Fruit fly (Drosophila melanogaster): ENCODE data around the gene Ndc80.

The Ndc80 gene

dm6 chrX:13643961-13644360, 32.1 kb upstream of the Ndc80 start (continued):
- TF ChIP-seq Lpt (GFP tag; optimal IDR thresholded peaks at IDR 0.05) (no peak), gce (GFP tag; IDR thresholded peaks at IDR 0.05) (0 out of 3 replicates have a peak, but pooled peaks have one; percentile 23), CG16779 (GFP tag; IDR thresholded peaks at IDR 0.05) (0 out of 2 replicates have a peak, but pooled peaks have one; percentile 16), Aef1 (GFP tag; IDR thresholded peaks at IDR 0.05) (peak; percentile 70; the same call in 2 of the 3 replicates), sim (GFP tag; IDR thresholded peaks at IDR 0.05) (peak; percentile 61; the same call in 1 of the 2 replicates), Xrp1 (GFP tag; IDR thresholded peaks at IDR 0.05) (peak; percentile 74), Stat92E (GFP tag; optimal IDR thresholded peaks at IDR 0.05) (no peak), otp (GFP tag; IDR thresholded peaks at IDR 0.05) (peak; percentile 58; the same call in 1 of the 3 replicates), CG16863 (GFP tag; optimal IDR thresholded peaks at IDR 0.05) (peak; percentile 43), CG15479 (GFP tag; optimal IDR thresholded peaks at IDR 0.05) (no peak), Hmx (GFP tag; optimal IDR thresholded peaks at IDR 0.05) (no peak), sna (GFP tag; IDR thresholded peaks at IDR 0.05; ENCODE audit: partially characterized antibody) (no peak), zf30C (GFP tag; optimal IDR thresholded peaks at IDR 0.05) (no peak), GATAe (GFP tag; conservative IDR thresholded peaks at IDR 0.05) (no peak), CG1602 (GFP tag; optimal IDR thresholded peaks at IDR 0.05) (peak; percentile 38), CG9609 (GFP tag; optimal IDR thresholded peaks at IDR 0.05) (peak; percentile 18), CG3726 (GFP tag; IDR thresholded peaks at IDR 0.05) (no peak), CG7786 (GFP tag; optimal IDR thresholded peaks at IDR 0.05) (peak; percentile 30), usp (GFP tag; optimal IDR thresholded peaks at IDR 0.05) (no peak), fd3F (GFP tag; optimal IDR thresholded peaks at IDR 0.05) (peak; percentile 30), bab2 (GFP tag; optimal IDR thresholded peaks at IDR 0.05) (peak; percentile 48), Awh (GFP tag; IDR thresholded peaks at IDR 0.05) (0 out of 2 replicates have a peak, but pooled peaks have one; percentile 32), CG32532 (GFP tag; IDR thresholded peaks at IDR 0.05) (peak; percentile 67), Kr (GFP tag; optimal IDR thresholded peaks at IDR 0.05) (no peak), ems (GFP tag; optimal IDR thresholded peaks at IDR 0.05) (no peak), Rfx (GFP tag; IDR thresholded peaks at IDR 0.05) (peak; percentile 80), Poxn (GFP tag; IDR thresholded peaks at IDR 0.05) (no peak), Sox100B (GFP tag; optimal IDR thresholded peaks at IDR 0.05) (peak; percentile 32), CG30020 (tag; optimal IDR thresholded peaks at IDR 0.05) (no peak), Side (GFP tag; optimal IDR thresholded peaks at IDR 0.05) (peak; percentile 57), BtbVII (GFP tag; optimal IDR thresholded peaks at IDR 0.05) (no peak), Hr51 (GFP tag; optimal IDR thresholded peaks at IDR 0.05) (peak in 1 of 2 experiments; percentile 51), Blimp-1 (GFP tag; optimal IDR thresholded peaks at IDR 0.05) (peak; percentile 81), ewg (GFP tag; optimal IDR thresholded peaks at IDR 0.05) (no peak), wor (GFP tag; IDR thresholded peaks at IDR 0.05) (no peak), CG10274 (GFP tag; optimal IDR thresholded peaks at IDR 0.05) (no peak), maf-S (GFP tag; optimal IDR thresholded peaks at IDR 0.05) (no peak), NC2α (GFP tag; optimal IDR thresholded peaks at IDR 0.05) (no peak), CG43689 (GFP tag; IDR thresholded peaks at IDR 0.05) (0 out of 2 replicates have a peak, but pooled peaks have one; percentile 13), corto (GFP tag; optimal IDR thresholded peaks at IDR 0.05) (no peak), sob (GFP tag; IDR thresholded peaks at IDR 0.05) (peak; percentile 66), Hsf (GFP tag; optimal IDR thresholded peaks at IDR 0.05) (peak; percentile 49), BEAF-32 (GFP tag; optimal IDR thresholded peaks at IDR 0.05) (no peak), CG11093 (GFP tag; IDR thresholded peaks at IDR 0.05) (no peak), trh (GFP tag; optimal IDR thresholded peaks at IDR 0.05) (no peak), CG10565 (GFP tag; optimal IDR thresholded peaks at IDR 0.05) (no peak), CG9727 (GFP tag; optimal IDR thresholded peaks at IDR 0.05) (peak; percentile 56), CG31441 (GFP tag; IDR thresholded peaks at IDR 0.05) (peak; percentile 57), zfh2 (GFP tag; optimal IDR thresholded peaks at IDR 0.05) (no peak), Hr39 (optimal IDR thresholded peaks at IDR 0.05) (no peak), CG7963 (GFP tag; IDR thresholded peaks at IDR 0.05; ENCODE audit: partially characterized antibody) (no peak), insv (GFP tag; optimal IDR thresholded peaks at IDR 0.05) (no peak)
